Worm (Caenorhabditis elegans) whole organism, late embryonic: ENCODE data around the gene nhr-205.

Source experiments
- C08G9.2 ChIP-seq: sonication (generic microtip); optimal IDR thresholded peaks from 2 replicates; lab custom pipeline; 2016; ENCODE audit warnings: mild to moderate bottlenecking, missing genetic modification characterization, moderate library complexity, missing compliant biosample characterization
- dmd-4 ChIP-seq: sonication (generic microtip); optimal IDR thresholded peaks from 2 replicates; lab custom pipeline; 2016; ENCODE audit warnings: borderline replicate concordance, missing genetic modification characterization, missing compliant biosample characterization
- elt-2 ChIP-seq: sonication (generic microtip); optimal IDR thresholded peaks from 2 replicates; lab custom pipeline; 2016; ENCODE audit warnings: missing genetic modification reagents, missing genetic modification characterization, missing compliant biosample characterization
- eyg-1 ChIP-seq: sonication (generic microtip); optimal IDR thresholded peaks from 2 replicates; lab custom pipeline; 2016; ENCODE audit warnings: missing genotype, missing genetic modification characterization, missing compliant biosample characterization
- fkh-6 ChIP-seq: sonication (generic microtip); optimal IDR thresholded peaks from 2 replicates; lab custom pipeline; 2016; ENCODE audit warnings: missing genetic modification characterization, missing compliant biosample characterization
- hlh-15 ChIP-seq: sonication (generic microtip); optimal IDR thresholded peaks from 2 replicates; lab custom pipeline; 2016; ENCODE audit warnings: missing genetic modification characterization, missing compliant biosample characterization
- lin-11 ChIP-seq: fragments of 200-800 bp; sonication (Bioruptor generic); optimal IDR thresholded peaks from 2 replicates; lab custom pipeline; 2018; ENCODE audit warnings: mild to moderate bottlenecking, missing genetic modification characterization, missing compliant biosample characterization
- nhr-232 ChIP-seq: sonication (generic microtip); optimal IDR thresholded peaks from 2 replicates; lab custom pipeline; 2016; ENCODE audit warnings: missing genetic modification characterization, missing compliant biosample characterization
- pha-4 ChIP-seq: fragments of 150-350 bp; optimal IDR thresholded peaks from 2 replicates; lab custom pipeline; 2018; ENCODE audit warnings: missing biosample characterization, missing genetic modification reagents, missing genetic modification characterization
- tbx-2 ChIP-seq: sonication (generic microtip); optimal IDR thresholded peaks from 2 replicates; lab custom pipeline; 2016; ENCODE audit warnings: missing genetic modification characterization, missing compliant biosample characterization
- tbx-7 ChIP-seq: sonication (generic microtip); optimal IDR thresholded peaks from 2 replicates; lab custom pipeline; 2016; ENCODE audit warnings: missing genotype, missing genetic modification characterization, missing compliant biosample characterization

ce11 chrV:10086141-10086540 lies 4.6 kb upstream of the nhr-205 start:
- no peak for TF ChIP-seq tbx-2 (tag; lab: Kevin White, UChicago)
- TF ChIP-seq C08G9.2 (tag; lab: Kevin White, UChicago), result no peak
- TF ChIP-seq pha-4 (tag; lab: Kevin White, UChicago), result no peak
- TF ChIP-seq dmd-4 (tag; lab: Kevin White, UChicago), result no peak
- TF ChIP-seq eyg-1, result no peak
- no peak for TF ChIP-seq elt-2 (tag; lab: Kevin White, UChicago)
- TF ChIP-seq hlh-15 (tag; lab: Kevin White, UChicago), result no peak
- TF ChIP-seq lin-11 (tag; lab: Kevin White, UChicago), result no peak
- no peak for TF ChIP-seq fkh-6 (tag; lab: Kevin White, UChicago)
- TF ChIP-seq tbx-7 (tag; lab: Kevin White, UChicago), result no peak
- no peak for TF ChIP-seq nhr-232 (tag; lab: Kevin White, UChicago)
